Worm (Caenorhabditis elegans) whole organism, early embryonic: ENCODE data around the gene C53C11.5.

Experiments used
- ama-1 ChIP-seq: fragments of 150-350 bp; optimal IDR thresholded peaks from 2 replicates; lab custom pipeline; 2014
- ceh-13 ChIP-seq: fragments of 200-800 bp; sonication (Bioruptor generic); optimal IDR thresholded peaks from 2 replicates; lab custom pipeline; 2018; ENCODE audit warnings: mild to moderate bottlenecking, missing genetic modification characterization, missing compliant biosample characterization
- ceh-36 ChIP-seq: sonication (generic microtip); optimal IDR thresholded peaks from 2 replicates; lab custom pipeline; 2016; ENCODE audit warnings: missing genetic modification characterization, inconsistent platforms, missing compliant biosample characterization
- hmg-4 ChIP-seq: fragments of 200-800 bp; sonication (Bioruptor generic); optimal IDR thresholded peaks from 2 replicates; lab custom pipeline; 2018; ENCODE audit warnings: mild to moderate bottlenecking, missing genetic modification characterization, missing compliant biosample characterization
- hnd-1 ChIP-seq: sonication (generic microtip); optimal IDR thresholded peaks from 2 replicates; lab custom pipeline; 2016; ENCODE audit warnings: missing genetic modification characterization, missing compliant biosample characterization
- scrt-1 ChIP-seq: fragments of 200-800 bp; sonication (Bioruptor generic); IDR thresholded peaks from 2 replicates; pipeline ENCODE4 v1.3.6; 2022; ENCODE audit warnings: missing genetic modification characterization, missing compliant biosample characterization

DNA sequence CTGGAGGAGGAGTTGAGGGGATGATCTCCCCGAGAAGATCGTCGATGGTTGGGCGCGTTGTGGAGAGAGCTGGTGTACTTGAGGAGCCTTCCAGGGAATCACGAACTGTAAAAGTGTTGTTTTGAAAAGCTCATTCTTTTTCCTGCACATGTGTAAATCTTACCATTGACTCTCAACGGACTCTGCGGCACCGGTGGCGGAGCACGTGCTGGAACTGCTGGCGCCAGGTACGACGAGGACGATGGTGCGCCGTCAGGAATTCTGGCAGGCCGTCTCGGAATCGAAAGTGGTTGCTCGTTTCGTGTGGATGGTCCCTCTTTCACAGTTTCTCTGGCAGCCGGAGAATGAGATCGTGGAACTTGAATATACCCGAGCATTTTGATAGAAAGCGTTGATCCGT lies 50.5 kb downstream of the C53C11.5 start:
- TF ChIP-seq ceh-13 = no peak
- TF ChIP-seq hnd-1 (tag; lab: Kevin White, UChicago) = no peak
- no peak for TF ChIP-seq scrt-1 (GFP tag; lab: Robert Waterston, UW)
- no peak for TF ChIP-seq ceh-36
- no peak for TF ChIP-seq hmg-4 (GFP tag; lab: Kevin White, UChicago)
- TF ChIP-seq ama-1 = no peak
